Fruit fly (Drosophila melanogaster): Measurements from ENCODE around the gene Cph.

The Cph gene

DNA sequence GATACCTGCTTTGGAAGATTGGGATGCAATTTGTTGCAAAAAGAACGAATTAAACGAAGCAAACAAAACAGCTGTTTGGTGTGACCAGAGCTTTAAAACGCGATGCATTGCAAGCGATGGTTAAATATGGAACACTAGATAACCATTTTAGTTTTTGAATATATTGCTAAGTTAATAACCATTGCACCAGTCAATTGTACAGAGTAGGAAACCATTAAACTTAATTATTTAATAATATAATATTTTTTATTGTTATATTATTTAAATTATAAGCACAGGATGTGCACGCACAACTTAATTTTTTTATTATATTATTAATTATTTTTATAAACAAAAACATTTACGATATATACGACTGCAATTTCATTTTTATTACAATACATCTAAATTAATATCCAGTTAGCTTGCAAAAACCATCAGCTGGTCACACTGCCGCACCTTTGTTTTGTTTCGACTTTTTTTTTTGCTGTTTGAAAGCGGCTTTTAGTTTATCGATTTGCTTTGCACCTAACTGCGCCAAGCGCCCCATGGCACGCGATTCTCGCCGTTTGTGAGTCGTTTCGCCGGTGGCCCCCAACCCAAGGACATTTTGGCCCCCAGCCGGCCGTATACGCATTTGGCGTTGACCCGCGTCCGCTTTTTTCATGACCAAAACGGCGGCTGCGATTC, 33.0 kb upstream of the Cph start, which contains the start of the genes CG4617 and CG8300 (continued):
- no peak for TF ChIP-seq Hr78 (GFP tag; optimal IDR thresholded peaks at IDR 0.05)
- TF ChIP-seq phol (tag; optimal IDR thresholded peaks at IDR 0.05): peak; percentile 54
- no peak for TF ChIP-seq CG4707 (GFP tag; optimal IDR thresholded peaks at IDR 0.05)
- TF ChIP-seq exex (tag; optimal IDR thresholded peaks at IDR 0.05): no peak
- no peak for TF ChIP-seq abd-A (tag; optimal IDR thresholded peaks at IDR 0.05)
- TF ChIP-seq lbe (GFP tag; optimal IDR thresholded peaks at IDR 0.05): no peak
- TF ChIP-seq CG33557 (GFP tag; optimal IDR thresholded peaks at IDR 0.05): no peak
- TF ChIP-seq Ada2b (GFP tag; IDR thresholded peaks at IDR 0.05): no peak
- no peak for TF ChIP-seq sug (tag; optimal IDR thresholded peaks at IDR 0.05)
- no peak for TF ChIP-seq Six4 (GFP tag; optimal IDR thresholded peaks at IDR 0.05)
- peak; percentile 36 for TF ChIP-seq Dp (GFP tag; optimal IDR thresholded peaks at IDR 0.05)
- no peak for TF ChIP-seq az2 (GFP tag; optimal IDR thresholded peaks at IDR 0.05)
- TF ChIP-seq sr (GFP tag; IDR thresholded peaks at IDR 0.05): no peak
- no peak for TF ChIP-seq CG10654 (GFP tag; optimal IDR thresholded peaks at IDR 0.05)
- no peak for TF ChIP-seq CG17612 (GFP tag; IDR thresholded peaks at IDR 0.05)
- TF ChIP-seq CG11456 (GFP tag; IDR thresholded peaks at IDR 0.05): no peak
- TF ChIP-seq Nf-YA (GFP tag; IDR thresholded peaks at IDR 0.05): no peak
- TF ChIP-seq Stat92E (GFP tag; optimal IDR thresholded peaks at IDR 0.05): no peak
- no peak for TF ChIP-seq D19A (tag; optimal IDR thresholded peaks at IDR 0.05)
- no peak for TF ChIP-seq mld (GFP tag; IDR thresholded peaks at IDR 0.05; ENCODE audit: partially characterized antibody)
- TF ChIP-seq Tbp (GFP tag; optimal IDR thresholded peaks at IDR 0.05): no peak
- no peak for TF ChIP-seq ham (GFP tag; IDR thresholded peaks at IDR 0.05)
- no peak for TF ChIP-seq Ets97D (GFP tag; optimal IDR thresholded peaks at IDR 0.05)
- no peak for TF ChIP-seq Dad (GFP tag; optimal IDR thresholded peaks at IDR 0.05)
- no peak for TF ChIP-seq pho (GFP tag; optimal IDR thresholded peaks at IDR 0.05)
- TF ChIP-seq bowl (GFP tag; IDR thresholded peaks at IDR 0.05): no peak
- TF ChIP-seq MBD-R2 (GFP tag; IDR thresholded peaks at IDR 0.05): peak; percentile 33; the same call in 1 of the 2 replicates
- no peak for TF ChIP-seq Hsf (GFP tag; optimal IDR thresholded peaks at IDR 0.05)
- no peak for TF ChIP-seq Ptx1 (GFP tag; IDR thresholded peaks at IDR 0.05)
- no peak for TF ChIP-seq CG1647 (GFP tag; optimal IDR thresholded peaks at IDR 0.05)
- TF ChIP-seq CG2712 (tag; optimal IDR thresholded peaks at IDR 0.05): peak; percentile 51
- TF ChIP-seq trem (tag; optimal IDR thresholded peaks at IDR 0.05): peak; percentile 15
- no peak for TF ChIP-seq so (GFP tag; IDR thresholded peaks at IDR 0.05)
- TF ChIP-seq CG1602 (GFP tag; optimal IDR thresholded peaks at IDR 0.05): no peak
- TF ChIP-seq CG5953 (GFP tag; IDR thresholded peaks at IDR 0.05): no peak
- TF ChIP-seq ase (GFP tag; IDR thresholded peaks at IDR 0.05): no peak
- TF ChIP-seq pb (GFP tag; optimal IDR thresholded peaks at IDR 0.05): no peak
- TF ChIP-seq Abd-B (GFP tag; optimal IDR thresholded peaks at IDR 0.05): peak; percentile 47
- no peak for TF ChIP-seq CG34422 (GFP tag; IDR thresholded peaks at IDR 0.05)
- no peak for TF ChIP-seq CG6254 (GFP tag; optimal IDR thresholded peaks at IDR 0.05)
- TF ChIP-seq ac (GFP tag; optimal IDR thresholded peaks at IDR 0.05): no peak
- TF ChIP-seq CG6175 (GFP tag; IDR thresholded peaks at IDR 0.05): no peak
- TF ChIP-seq Gug (GFP tag; IDR thresholded peaks at IDR 0.05): no peak
- TF ChIP-seq CG13424 (tag; optimal IDR thresholded peaks at IDR 0.05): peak; percentile 37
- TF ChIP-seq tin (GFP tag; optimal IDR thresholded peaks at IDR 0.05): peak; percentile 30
- no peak for TF ChIP-seq Usf (GFP tag; optimal IDR thresholded peaks at IDR 0.05)
- TF ChIP-seq Bteb2 (GFP tag; optimal IDR thresholded peaks at IDR 0.05): no peak
- no peak for TF ChIP-seq CG3995 (GFP tag; optimal IDR thresholded peaks at IDR 0.05)
- no peak for TF ChIP-seq nau (GFP tag; optimal IDR thresholded peaks at IDR 0.05)
- no peak for TF ChIP-seq CG31224 (GFP tag; IDR thresholded peaks at IDR 0.05)
- TF ChIP-seq CG9215 (GFP tag; IDR thresholded peaks at IDR 0.05): no peak
- no peak for TF ChIP-seq tgo (GFP tag; IDR thresholded peaks at IDR 0.05)
